Worm (Caenorhabditis elegans) whole organism, L1 larva: ENCODE data around the gene mua-6.

Experiments
- ceh-82 ChIP-seq, 3 experiments: fragments of 150-350 bp in 1 of 3; sonication (generic microtip) in 2 of 3; optimal IDR thresholded peaks; 2 replicates each; lab custom pipeline; 2014 to 2017; ENCODE audit warnings: missing biosample characterization in 3 of 3, missing genetic modification characterization in 3 of 3
- fos-1 ChIP-seq: fragments of 150-350 bp; optimal IDR thresholded peaks from 2 replicates; lab custom pipeline; 2014; ENCODE audit warnings: missing biosample characterization, missing genetic modification characterization
- lin-39 ChIP-seq: fragments of 150-350 bp; optimal IDR thresholded peaks from 2 replicates; lab custom pipeline; 2014; ENCODE audit warnings: missing biosample characterization, missing genetic modification reagents, missing genetic modification characterization
- nhr-90 ChIP-seq: sonication (generic microtip); optimal IDR thresholded peaks from 2 replicates; lab custom pipeline; 2016; ENCODE audit warnings: mild to moderate bottlenecking, missing genetic modification characterization, missing compliant biosample characterization; ENCODE audit not compliant: poor library complexity
- sptf-1 ChIP-seq: fragments of 150-350 bp; optimal IDR thresholded peaks from 2 replicates; lab custom pipeline; 2014; ENCODE audit warnings: missing biosample characterization, missing genetic modification characterization
- ztf-11 ChIP-seq, 2 experiments: sonication (generic microtip); optimal IDR thresholded peaks; 2 replicates each; lab custom pipeline; 2016 to 2017; ENCODE audit warnings: missing genetic modification characterization in 2 of 2, missing biosample characterization in 1 of 2, missing compliant biosample characterization in 1 of 2

DNA sequence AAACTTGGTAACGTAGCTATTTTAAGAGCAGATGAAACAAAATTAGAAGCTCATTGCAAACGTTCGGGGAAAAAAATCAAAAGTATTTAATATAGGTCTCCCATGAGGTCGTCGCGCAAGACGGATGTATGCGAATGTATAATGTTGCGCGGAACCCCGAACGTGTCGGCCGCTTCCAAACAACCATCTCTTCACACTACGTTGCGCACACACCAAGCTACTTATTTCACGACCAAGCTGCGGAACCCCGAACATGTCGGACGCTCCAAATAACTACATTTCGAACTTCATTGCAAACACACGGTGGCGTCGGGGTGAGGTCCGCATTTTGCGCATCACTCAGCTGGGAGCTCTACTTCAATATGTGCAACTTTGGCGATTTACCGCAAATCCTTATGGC lies 7.0 kb downstream of the mua-6 start:
- no peak for TF ChIP-seq nhr-90 (tag; lab: Kevin White, UChicago)
- TF ChIP-seq ztf-11 (tag; optimal IDR thresholded peaks at IDR 0.05; lab: Kevin White, UChicago): no peak
- no peak for TF ChIP-seq fos-1 (tag; lab: Kevin White, UChicago)
- no peak for TF ChIP-seq lin-39 (tag; lab: Kevin White, UChicago)
- no peak for TF ChIP-seq sptf-1 (tag; lab: Kevin White, UChicago)
- TF ChIP-seq ceh-82 (tag; optimal IDR thresholded peaks at IDR 0.05; lab: Kevin White, UChicago): no peak
